Worm (Caenorhabditis elegans): ENCODE data around the gene C17G10.13.

- TF ChIP-seq hlh-30 (tag; optimal IDR thresholded peaks at IDR 0.05; ENCODE audit: insufficient read depth), result no peak
- TF ChIP-seq unc-55 (GFP tag; optimal IDR thresholded peaks at IDR 0.05), result no peak
- TF ChIP-seq fkh-10 (GFP tag; optimal IDR thresholded peaks at IDR 0.05), result no peak
- TF ChIP-seq ceh-9 (tag; optimal IDR thresholded peaks at IDR 0.05), result no peak
- no peak for TF ChIP-seq fax-1 (tag; optimal IDR thresholded peaks at IDR 0.05)
- no peak for TF ChIP-seq hlh-8 (tag; optimal IDR thresholded peaks at IDR 0.05)
These were observed 11.6 kb downstream of the C17G10.13 start, which contains the start of gene T25E4.1 for ce11 chrII:5578035-5578434.

Measured in whole organism, late embryonic.